Fruit fly (Drosophila melanogaster) whole organism, wandering third instar larva: ENCODE results near the gene NijA.

Source experiments
- CG9705 ChIP-seq: fragments of 200-800 bp; sonication (Bioruptor generic); optimal IDR thresholded peaks from 2 replicates; lab custom pipeline; 2018; ENCODE audit warnings: missing biosample characterization, mild to moderate bottlenecking, missing genetic modification characterization
- HLH106 ChIP-seq: fragments of 200-800 bp; optimal IDR thresholded peaks from 3 replicates; lab custom pipeline; 2019; ENCODE audit warnings: missing biosample characterization, mild to moderate bottlenecking, missing genetic modification characterization, moderate library complexity
- Hnf4 ChIP-seq: fragments of 200-800 bp; sonication (Bioruptor generic); optimal IDR thresholded peaks from 2 replicates; lab custom pipeline; 2016; ENCODE audit warnings: missing biosample characterization, mild to moderate bottlenecking, missing genetic modification characterization
- Jra ChIP-seq: sonication (Bioruptor generic); optimal IDR thresholded peaks from 2 replicates; lab custom pipeline; 2016; ENCODE audit warnings: missing biosample characterization, missing genetic modification characterization
- Myc ChIP-seq: fragments of >200 bp; optimal IDR thresholded peaks from 2 replicates; lab custom pipeline; 2017
- Sp1 ChIP-seq: fragments of 200-800 bp; sonication (Bioruptor generic); optimal IDR thresholded peaks from 3 replicates; lab custom pipeline; 2019; ENCODE audit warnings: missing biosample characterization, mild to moderate bottlenecking, missing genetic modification characterization, moderate library complexity
- brk ChIP-seq: fragments of 200-800 bp; sonication (Bioruptor generic); optimal IDR thresholded peaks from 2 replicates; lab custom pipeline; 2016; ENCODE audit warnings: missing biosample characterization, mild to moderate bottlenecking, missing genetic modification characterization
- ey ChIP-seq: fragments of 200-800 bp; sonication (Bioruptor generic); optimal IDR thresholded peaks from 2 replicates; lab custom pipeline; 2016; ENCODE audit warnings: missing biosample characterization, missing genetic modification characterization
- fru ChIP-seq: fragments of 200-800 bp; sonication (Bioruptor generic); optimal IDR thresholded peaks from 3 replicates; lab custom pipeline; 2016; ENCODE audit warnings: missing biosample characterization, mild to moderate bottlenecking, missing genetic modification characterization
- pan ChIP-seq: fragments of >200 bp; optimal IDR thresholded peaks from 2 replicates; lab custom pipeline; 2017
- sage ChIP-seq: fragments of 200-800 bp; sonication (Bioruptor generic); optimal IDR thresholded peaks from 2 replicates; lab custom pipeline; 2016; ENCODE audit warnings: missing biosample characterization, mild to moderate bottlenecking, missing genetic modification characterization

The NijA gene

dm6 chr3L:10645965-10646364 is 50.7 kb downstream of the NijA start:
- TF ChIP-seq fru (GFP tag; lab: Kevin White, UChicago) (no peak), pan (lab: Kevin White, UChicago) (no peak), Myc (lab: Kevin White, UChicago) (no peak), Sp1 (GFP tag; lab: Kevin White, UChicago) (no peak), sage (GFP tag; lab: Kevin White, UChicago) (no peak), CG9705 (GFP tag; lab: Kevin White, UChicago) (no peak), Hnf4 (GFP tag; lab: Kevin White, UChicago) (no peak), brk (GFP tag; lab: Kevin White, UChicago) (no peak), HLH106 (tag; lab: Kevin White, UChicago) (no peak), Jra (GFP tag; lab: Kevin White, UChicago) (no peak), ey (GFP tag; lab: Kevin White, UChicago) (no peak)
